In genomic region chr2L:85099-85498, dm6 we compare ENCODE assay signal across 1 fruit fly cellular context.
TF ChIP-seq lines count a peak whose summit lies in the region.

No protein-coding gene starts in this region.

TF ChIP-seq in whole organism, embryonic, 481 proteins besides CTCF, POLR2A, EP300 and RAD21 (continued from another document):
- TF ChIP-seq CG3838 (GFP tag; optimal IDR thresholded peaks at IDR 0.05; lab: Kevin White, UChicago) (no peak), CG1603 (tag; optimal IDR thresholded peaks at IDR 0.05; lab: Kevin White, UChicago) (no peak), CG12155 (GFP tag; optimal IDR thresholded peaks at IDR 0.05; lab: Kevin White, UChicago) (no peak), corto (GFP tag; optimal IDR thresholded peaks at IDR 0.05; lab: Kevin White, UChicago) (no peak), CG12769 (tag; optimal IDR thresholded peaks at IDR 0.05; lab: Kevin White, UChicago) (peak; percentile 47), Dbx (GFP tag; IDR thresholded peaks at IDR 0.05; lab: Robert Waterston, UW) (no peak), kay (GFP tag; optimal IDR thresholded peaks at IDR 0.05; lab: Kevin White, UChicago) (no peak), BtbVII (GFP tag; optimal IDR thresholded peaks at IDR 0.05; lab: Kevin White, UChicago) (peak; percentile 75), pum (GFP tag; optimal IDR thresholded peaks at IDR 0.05; lab: Kevin White, UChicago) (no peak), CG10543 (GFP tag; optimal IDR thresholded peaks at IDR 0.05; lab: Kevin White, UChicago) (peak; percentile 14), CG11456 (GFP tag; IDR thresholded peaks at IDR 0.05; lab: Robert Waterston, UW) (no peak), Chrac-16 (GFP tag; optimal IDR thresholded peaks at IDR 0.05; lab: Kevin White, UChicago) (no peak), CG6175 (GFP tag; IDR thresholded peaks at IDR 0.05; lab: Robert Waterston, UW) (no peak), gce (GFP tag; IDR thresholded peaks at IDR 0.05; lab: Robert Waterston, UW) (no peak), zen2 (GFP tag; IDR thresholded peaks at IDR 0.05; lab: Robert Waterston, UW; ENCODE audit: partially characterized antibody) (no peak), hth (optimal IDR thresholded peaks at IDR 0.05; lab: Kevin White, UChicago) (no peak), Antp (GFP tag; optimal IDR thresholded peaks at IDR 0.05; lab: Kevin White, UChicago) (no peak), gsb-n (tag; optimal IDR thresholded peaks at IDR 0.05; lab: Kevin White, UChicago) (no peak), Kr (GFP tag; optimal IDR thresholded peaks at IDR 0.05; lab: Kevin White, UChicago) (no peak), fru (optimal IDR thresholded peaks at IDR 0.05; lab: Kevin White, UChicago) (no peak), Scr (GFP tag; IDR thresholded peaks at IDR 0.05; lab: Robert Waterston, UW; ENCODE audit: partially characterized antibody) (no peak), CG8359 (GFP tag; optimal IDR thresholded peaks at IDR 0.05; lab: Kevin White, UChicago; ENCODE audit: borderline replicate concordance) (no peak), Ravus (GFP tag; IDR thresholded peaks at IDR 0.05; lab: Robert Waterston, UW) (no peak), CG3847 (GFP tag; IDR thresholded peaks at IDR 0.05; lab: Robert Waterston, UW) (no peak), lmd (GFP tag; IDR thresholded peaks at IDR 0.05; lab: Robert Waterston, UW) (no peak), CG8281 (tag; optimal IDR thresholded peaks at IDR 0.05; lab: Kevin White, UChicago) (no peak), CG12236 (GFP tag; optimal IDR thresholded peaks at IDR 0.05; lab: Kevin White, UChicago) (no peak), HLH4C (GFP tag; IDR thresholded peaks at IDR 0.05; lab: Robert Waterston, UW; ENCODE audit: partially characterized antibody) (no peak), sim (GFP tag; IDR thresholded peaks at IDR 0.05; lab: Robert Waterston, UW) (no peak), CG4424 (GFP tag; optimal IDR thresholded peaks at IDR 0.05; lab: Kevin White, UChicago) (no peak), ERR (GFP tag; optimal IDR thresholded peaks at IDR 0.05; lab: Kevin White, UChicago) (no peak), zfh2 (GFP tag; optimal IDR thresholded peaks at IDR 0.05; lab: Kevin White, UChicago) (no peak), CG2889 (GFP tag; IDR thresholded peaks at IDR 0.05; lab: Robert Waterston, UW) (no peak), Asciz (GFP tag; optimal IDR thresholded peaks at IDR 0.05; lab: Kevin White, UChicago) (no peak), CG2875 (GFP tag; optimal IDR thresholded peaks at IDR 0.05; lab: Kevin White, UChicago) (no peak), sisA (GFP tag; IDR thresholded peaks at IDR 0.05; lab: Robert Waterston, UW) (no peak), chinmo (GFP tag; IDR thresholded peaks at IDR 0.05; lab: Robert Waterston, UW; ENCODE audit: partially characterized antibody) (no peak), YL-1 (GFP tag; optimal IDR thresholded peaks at IDR 0.05; lab: Kevin White, UChicago) (no peak), Hmr (GFP tag; optimal IDR thresholded peaks at IDR 0.05; lab: Kevin White, UChicago) (peak; percentile 64), CG5180 (GFP tag; optimal IDR thresholded peaks at IDR 0.05; lab: Kevin White, UChicago) (no peak), CG16863 (GFP tag; optimal IDR thresholded peaks at IDR 0.05; lab: Kevin White, UChicago) (no peak), B-H1 (GFP tag; IDR thresholded peaks at IDR 0.05; lab: Robert Waterston, UW) (no peak), Xrp1 (GFP tag; IDR thresholded peaks at IDR 0.05; lab: Robert Waterston, UW) (no peak), Dad (GFP tag; optimal IDR thresholded peaks at IDR 0.05; lab: Kevin White, UChicago) (no peak), CG12104 (GFP tag; optimal IDR thresholded peaks at IDR 0.05; lab: Kevin White, UChicago) (no peak), lilli (GFP tag; optimal IDR thresholded peaks at IDR 0.05; lab: Kevin White, UChicago) (no peak), dpn (GFP tag; optimal IDR thresholded peaks at IDR 0.05; lab: Kevin White, UChicago) (no peak), CG14860 (GFP tag; IDR thresholded peaks at IDR 0.05; lab: Robert Waterston, UW; ENCODE audit: partially characterized antibody) (no peak), al (GFP tag; IDR thresholded peaks at IDR 0.05; lab: Robert Waterston, UW) (no peak), pan (optimal IDR thresholded peaks at IDR 0.05; lab: Kevin White, UChicago) (no peak), pan (GFP tag; optimal IDR thresholded peaks at IDR 0.05 in 1 of 2, IDR thresholded peaks at IDR 0.05 in 1 of 2) (no peak), C15 (GFP tag; IDR thresholded peaks at IDR 0.05; lab: Robert Waterston, UW) (no peak), CG6272 (GFP tag; IDR thresholded peaks at IDR 0.05; lab: Robert Waterston, UW) (no peak), tap (tag; optimal IDR thresholded peaks at IDR 0.05; lab: Kevin White, UChicago) (no peak), so (GFP tag; IDR thresholded peaks at IDR 0.05; lab: Robert Waterston, UW) (no peak), croc (GFP tag; conservative IDR thresholded peaks at IDR 0.05; lab: Robert Waterston, UW) (no peak), CG11247 (GFP tag; IDR thresholded peaks at IDR 0.05; lab: Robert Waterston, UW) (no peak), CG12071 (GFP tag; optimal IDR thresholded peaks at IDR 0.05; lab: Kevin White, UChicago) (peak; percentile 15), fd96Cb (tag; optimal IDR thresholded peaks at IDR 0.05; lab: Kevin White, UChicago) (no peak), CG10431 (GFP tag; optimal IDR thresholded peaks at IDR 0.05; lab: Kevin White, UChicago) (no peak), H15 (GFP tag; IDR thresholded peaks at IDR 0.05; lab: Robert Waterston, UW) (no peak), Spps (tag; optimal IDR thresholded peaks at IDR 0.05; lab: Kevin White, UChicago) (no peak), CG31441 (GFP tag; IDR thresholded peaks at IDR 0.05; lab: Robert Waterston, UW) (no peak), CG12744 (GFP tag; optimal IDR thresholded peaks at IDR 0.05; lab: Kevin White, UChicago) (no peak), CG15514 (GFP tag; optimal IDR thresholded peaks at IDR 0.05; lab: Kevin White, UChicago) (peak; percentile 41), bcd (GFP tag; optimal IDR thresholded peaks at IDR 0.05; lab: Kevin White, UChicago) (no peak), scrt (GFP tag; optimal IDR thresholded peaks at IDR 0.05; lab: Kevin White, UChicago) (peak; percentile 7), Jarid2 (GFP tag; optimal IDR thresholded peaks at IDR 0.05; lab: Kevin White, UChicago) (no peak), CG18764 (GFP tag; optimal IDR thresholded peaks at IDR 0.05; lab: Kevin White, UChicago) (no peak), CG14014 (GFP tag; IDR thresholded peaks at IDR 0.05; lab: Robert Waterston, UW) (peak; percentile 33; the same call in 1 of the 2 replicates), vnd (GFP tag; IDR thresholded peaks at IDR 0.05; lab: Robert Waterston, UW; ENCODE audit: partially characterized antibody) (no peak), CG11398 (GFP tag; optimal IDR thresholded peaks at IDR 0.05; lab: Kevin White, UChicago) (no peak), CG8290 (GFP tag; optimal IDR thresholded peaks at IDR 0.05; lab: Kevin White, UChicago) (no peak), CG8290 (tag; optimal IDR thresholded peaks at IDR 0.05; lab: Kevin White, UChicago) (peak in 1 of 2 experiments; percentile 53), B-H2 (GFP tag; optimal IDR thresholded peaks at IDR 0.05; lab: Kevin White, UChicago) (peak; percentile 36), stc (GFP tag; IDR thresholded peaks at IDR 0.05; lab: Robert Waterston, UW) (no peak), exex (tag; optimal IDR thresholded peaks at IDR 0.05; lab: Kevin White, UChicago) (peak; percentile 38), CG10321 (GFP tag; IDR thresholded peaks at IDR 0.05; lab: Robert Waterston, UW) (no peak), CG13296 (GFP tag; optimal IDR thresholded peaks at IDR 0.05; lab: Kevin White, UChicago) (peak; percentile 53), ash1 (GFP tag; optimal IDR thresholded peaks at IDR 0.05; lab: Kevin White, UChicago) (no peak), CG6254 (GFP tag; optimal IDR thresholded peaks at IDR 0.05; lab: Kevin White, UChicago) (no peak), Ssrp (tag; optimal IDR thresholded peaks at IDR 0.05; lab: Kevin White, UChicago) (no peak), CG31365 (tag; optimal IDR thresholded peaks at IDR 0.05; lab: Kevin White, UChicago) (no peak), knrl (GFP tag; IDR thresholded peaks at IDR 0.05; lab: Robert Waterston, UW; ENCODE audit: partially characterized antibody) (no peak), Fer3 (tag; optimal IDR thresholded peaks at IDR 0.05; lab: Kevin White, UChicago) (peak; percentile 38), ab (GFP tag; optimal IDR thresholded peaks at IDR 0.05; lab: Kevin White, UChicago) (no peak), Gsc (GFP tag; IDR thresholded peaks at IDR 0.05; lab: Robert Waterston, UW) (no peak)
